Fruit fly (Drosophila melanogaster): ENCODE results near the gene ndl.

- TF ChIP-seq ken (GFP tag; IDR thresholded peaks at IDR 0.05) (no peak), her (GFP tag; optimal IDR thresholded peaks at IDR 0.05) (no peak), chif (GFP tag; optimal IDR thresholded peaks at IDR 0.05) (no peak), B-H1 (GFP tag; IDR thresholded peaks at IDR 0.05) (no peak), klu (GFP tag; IDR thresholded peaks at IDR 0.05) (no peak), stc (GFP tag; IDR thresholded peaks at IDR 0.05) (no peak), CTCF (GFP tag; optimal IDR thresholded peaks at IDR 0.05) (no peak), otp (GFP tag; IDR thresholded peaks at IDR 0.05) (no peak), CG17186 (GFP tag; optimal IDR thresholded peaks at IDR 0.05) (no peak), gsb (GFP tag; IDR thresholded peaks at IDR 0.05) (no peak), CG15479 (GFP tag; optimal IDR thresholded peaks at IDR 0.05) (no peak), CG3838 (GFP tag; optimal IDR thresholded peaks at IDR 0.05) (no peak), psq (GFP tag; optimal IDR thresholded peaks at IDR 0.05) (no peak), dm (GFP tag; optimal IDR thresholded peaks at IDR 0.05) (no peak)
Observed at dm6 chr3L:6550978-6551339, 52.2 kb downstream of the ndl start.

Data from whole organism, embryonic.